Fruit fly (Drosophila melanogaster) whole organism, embryonic: ENCODE results near the gene sing.
A peak's percentile ranks its signal among the peaks of the same experiment; 100 is the strongest.

Source experiments
- CG10209 ChIP-seq: fragments of 200-800 bp; sonication (Bioruptor generic); optimal IDR thresholded peaks from 3 replicates; lab custom pipeline; 2017; ENCODE audit warnings: missing biosample characterization, mild to moderate bottlenecking, missing genetic modification characterization, missing genetic modification reagents
- CG10274 ChIP-seq: fragments of 200-800 bp; sonication (Bioruptor generic); optimal IDR thresholded peaks from 3 replicates; lab custom pipeline; 2017; ENCODE audit warnings: missing biosample characterization, mild to moderate bottlenecking, missing genetic modification characterization
- CG11398 ChIP-seq: fragments of 200-800 bp; sonication (Bioruptor generic); optimal IDR thresholded peaks from 2 replicates; lab custom pipeline; 2016; ENCODE audit warnings: missing biosample characterization, missing genetic modification characterization
- CG11695 ChIP-seq: fragments of 200-800 bp; sonication (Bioruptor generic); IDR thresholded peaks from 3 replicates; pipeline ENCODE4 v1.3.6; 2022; ENCODE audit warnings: missing biosample characterization, missing genetic modification characterization
- CG12659 ChIP-seq: fragments of 200-800 bp; sonication (Bioruptor generic); optimal IDR thresholded peaks from 3 replicates; lab custom pipeline; 2017; ENCODE audit warnings: mild to moderate bottlenecking, missing biosample characterization, missing genetic modification reagents, missing genetic modification characterization
- CG12769 ChIP-seq: fragments of 200-800 bp; sonication (Bioruptor generic); optimal IDR thresholded peaks from 2 replicates; lab custom pipeline; 2019; ENCODE audit warnings: missing biosample characterization, mild to moderate bottlenecking, missing genetic modification characterization, moderate library complexity
- CG12942 ChIP-seq: fragments of 200-800 bp; sonication (Bioruptor generic); optimal IDR thresholded peaks from 3 replicates; lab custom pipeline; 2016; ENCODE audit warnings: missing biosample characterization, missing genetic modification characterization
- CG14710 ChIP-seq: fragments of 200-800 bp; sonication (Bioruptor generic); optimal IDR thresholded peaks from 3 replicates; lab custom pipeline; 2019; ENCODE audit warnings: missing biosample characterization, mild to moderate bottlenecking, missing genetic modification characterization, moderate library complexity
- CG1602 ChIP-seq: fragments of 200-800 bp; sonication (Bioruptor generic); optimal IDR thresholded peaks from 3 replicates; lab custom pipeline; 2016; ENCODE audit warnings: missing biosample characterization, missing genetic modification characterization
- CG17361 ChIP-seq: fragments of 200-800 bp; sonication (Bioruptor generic); IDR thresholded peaks from 3 replicates; pipeline ENCODE4 v1.3.6; 2022; ENCODE audit warnings: missing biosample characterization, missing genetic modification characterization
- CG17612 ChIP-seq: fragments of 200-800 bp; sonication (Bioruptor generic); IDR thresholded peaks from 2 replicates; pipeline ENCODE4 v1.3.6; 2022; ENCODE audit warnings: missing biosample characterization, missing genetic modification characterization
- CG17802 ChIP-seq: fragments of 200-800 bp; sonication (Bioruptor generic); optimal IDR thresholded peaks from 2 replicates; lab custom pipeline; 2018; ENCODE audit warnings: missing biosample characterization, mild to moderate bottlenecking, missing genetic modification characterization, moderate library complexity
- CG30431 ChIP-seq: fragments of 200-800 bp; sonication (Bioruptor generic); optimal IDR thresholded peaks from 2 replicates; lab custom pipeline; 2017; ENCODE audit warnings: missing biosample characterization, missing genetic modification characterization
- CG3281 ChIP-seq: fragments of 200-800 bp; sonication (Bioruptor generic); optimal IDR thresholded peaks from 3 replicates; lab custom pipeline; 2017; ENCODE audit warnings: missing biosample characterization, mild to moderate bottlenecking, missing genetic modification characterization
- CG34376 ChIP-seq: fragments of 200-800 bp; sonication (Bioruptor generic); optimal IDR thresholded peaks from 2 replicates; lab custom pipeline; 2018; ENCODE audit warnings: missing biosample characterization, mild to moderate bottlenecking, missing genetic modification characterization
- CG4328 ChIP-seq: fragments of 200-800 bp; sonication (Bioruptor generic); optimal IDR thresholded peaks from 3 replicates; lab custom pipeline; 2017; ENCODE audit warnings: missing biosample characterization, missing genetic modification reagents, missing genetic modification characterization
- CG4730 ChIP-seq: fragments of 200-800 bp; sonication (Bioruptor generic); IDR thresholded peaks from 2 replicates; pipeline ENCODE4 v1.3.6; 2022; ENCODE audit warnings: missing biosample characterization, missing genetic modification characterization
- CG4820 ChIP-seq: fragments of 200-800 bp; sonication (Bioruptor generic); optimal IDR thresholded peaks from 3 replicates; lab custom pipeline; 2016; ENCODE audit warnings: missing biosample characterization, missing genetic modification characterization
- CG8388 ChIP-seq: fragments of 200-800 bp; sonication (Bioruptor generic); optimal IDR thresholded peaks from 2 replicates; lab custom pipeline; 2019; ENCODE audit warnings: missing biosample characterization, mild to moderate bottlenecking, missing genetic modification characterization, moderate library complexity
- CG9609 ChIP-seq: fragments of 200-800 bp; sonication (Bioruptor generic); optimal IDR thresholded peaks from 3 replicates; lab custom pipeline; 2016; ENCODE audit warnings: missing biosample characterization, missing genetic modification characterization
- CG9817 ChIP-seq: fragments of 200-800 bp; sonication (Bioruptor generic); optimal IDR thresholded peaks from 2 replicates; lab custom pipeline; 2018; ENCODE audit warnings: missing biosample characterization, mild to moderate bottlenecking, missing genetic modification characterization, moderate library complexity
- E2f2 ChIP-seq: fragments of 200-800 bp; sonication (Bioruptor generic); IDR thresholded peaks from 2 replicates; pipeline ENCODE4 v1.3.6; 2022; ENCODE audit warnings: missing biosample characterization, missing genetic modification characterization
- HHEX ChIP-seq: fragments of 200-800 bp; sonication (Bioruptor generic); optimal IDR thresholded peaks from 3 replicates; lab custom pipeline; 2017; ENCODE audit warnings: missing biosample characterization, mild to moderate bottlenecking, missing genetic modification characterization, missing genetic modification reagents
- Hr51 ChIP-seq, 2 experiments: fragments of 200-800 bp; sonication (Bioruptor generic); optimal IDR thresholded peaks; 2 replicates in 1 of 2; 3 replicates in 1 of 2; lab custom pipeline; 2016 to 2018; ENCODE audit warnings: missing biosample characterization in 2 of 2, missing genetic modification characterization in 2 of 2, mild to moderate bottlenecking in 1 of 2, moderate library complexity in 1 of 2
- Lim3 ChIP-seq: fragments of 200-800 bp; sonication (Bioruptor generic); IDR thresholded peaks from 2 replicates; pipeline ENCODE4 v1.3.6; 2022; ENCODE audit warnings: missing biosample characterization, missing genetic modification characterization
- Nf-YB ChIP-seq: fragments of 200-800 bp; sonication (Bioruptor generic); optimal IDR thresholded peaks from 3 replicates; lab custom pipeline; 2019; ENCODE audit warnings: missing biosample characterization, mild to moderate bottlenecking, missing genetic modification characterization, moderate library complexity
- NfI ChIP-seq: fragments of 200-800 bp; sonication (Bioruptor generic); optimal IDR thresholded peaks from 3 replicates; lab custom pipeline; 2018; ENCODE audit warnings: missing biosample characterization, mild to moderate bottlenecking, missing genetic modification characterization, moderate library complexity
- Ptx1 ChIP-seq: fragments of 200-800 bp; sonication (Bioruptor generic); IDR thresholded peaks from 2 replicates; pipeline ENCODE4 v1.3.6; 2022; ENCODE audit warnings: missing biosample characterization, missing genetic modification characterization
- Rfx ChIP-seq: fragments of 200-800 bp; sonication (Bioruptor generic); IDR thresholded peaks from 2 replicates; pipeline ENCODE4 v1.3.6; 2022; ENCODE audit warnings: missing biosample characterization, missing genetic modification characterization
- YL-1 ChIP-seq: fragments of 200-800 bp; sonication (Bioruptor generic); optimal IDR thresholded peaks from 3 replicates; lab custom pipeline; 2017; ENCODE audit warnings: missing biosample characterization, mild to moderate bottlenecking, missing genetic modification characterization
- al ChIP-seq: fragments of 200-800 bp; sonication (Bioruptor generic); IDR thresholded peaks from 2 replicates; pipeline ENCODE4 v1.3.6; 2022; ENCODE audit warnings: missing biosample characterization, missing genetic modification characterization
- ap ChIP-seq: fragments of 200-800 bp; sonication (Bioruptor generic); IDR thresholded peaks from 2 replicates; pipeline ENCODE4 v1.3.6; 2022; ENCODE audit warnings: missing biosample characterization, missing genetic modification characterization
- bbx ChIP-seq: fragments of 200-800 bp; sonication (Bioruptor generic); IDR thresholded peaks from 2 replicates; pipeline ENCODE4 v1.3.6; 2022; ENCODE audit warnings: missing biosample characterization, missing genetic modification characterization; ENCODE audit not compliant: partially characterized antibody
- br ChIP-seq: fragments of >200 bp; optimal IDR thresholded peaks from 2 replicates; lab custom pipeline; 2017
- crc ChIP-seq: fragments of 200-800 bp; sonication (Bioruptor generic); optimal IDR thresholded peaks from 2 replicates; lab custom pipeline; 2016; ENCODE audit warnings: missing biosample characterization, missing genetic modification characterization
- en ChIP-seq: fragments of 200-800 bp; sonication (Bioruptor generic); optimal IDR thresholded peaks from 2 replicates; lab custom pipeline; 2016; ENCODE audit warnings: missing biosample characterization, missing genetic modification characterization
- fd102C ChIP-seq: fragments of 200-800 bp; sonication (Bioruptor generic); optimal IDR thresholded peaks from 2 replicates; lab custom pipeline; 2018; ENCODE audit warnings: missing biosample characterization, mild to moderate bottlenecking, missing genetic modification characterization, moderate library complexity
- insv ChIP-seq, 2 experiments: fragments of 200-800 bp; sonication (Bioruptor generic); optimal IDR thresholded peaks; 3 replicates each; lab custom pipeline; 2016 to 2018; ENCODE audit warnings: missing biosample characterization in 2 of 2, missing genetic modification characterization in 2 of 2
- lola ChIP-seq, 3 experiments: fragments of >200 bp in 2 of 3; fragments of 200-800 bp in 1 of 3; sonication (Bioruptor generic) in 1 of 3; optimal IDR thresholded peaks; 2 replicates each; lab custom pipeline; 2017 to 2019; ENCODE audit warnings: missing biosample characterization in 3 of 3, missing genetic modification characterization in 3 of 3, mild to moderate bottlenecking in 1 of 3, moderate library complexity in 1 of 3
- nmo ChIP-seq: fragments of 200-800 bp; sonication (Bioruptor generic); optimal IDR thresholded peaks from 2 replicates; lab custom pipeline; 2018; ENCODE audit warnings: missing biosample characterization, mild to moderate bottlenecking, missing genetic modification characterization, moderate library complexity
- prd ChIP-seq, 3 experiments: fragments of >200 bp in 2 of 3; fragments of 200-800 bp in 1 of 3; sonication (Bioruptor generic) in 1 of 3; optimal IDR thresholded peaks in 2 of 3; IDR thresholded peaks in 1 of 3; 2 replicates in 2 of 3; 3 replicates in 1 of 3; pipeline versions ENCODE4 v1.3.6 to Lab custom; 2017 to 2022; ENCODE audit warnings: missing biosample characterization in 1 of 3, missing genetic modification characterization in 1 of 3
- tna ChIP-seq: fragments of 200-800 bp; sonication (Bioruptor generic); IDR thresholded peaks from 2 replicates; pipeline ENCODE4 v1.3.6; 2022; ENCODE audit warnings: missing biosample characterization, missing genetic modification characterization; ENCODE audit not compliant: partially characterized antibody
- twi ChIP-seq: fragments of 200-800 bp; optimal IDR thresholded peaks from 2 replicates; lab custom pipeline; 2019; ENCODE audit warnings: missing biosample characterization, mild to moderate bottlenecking, missing genetic modification characterization, moderate library complexity
- unpg ChIP-seq: fragments of 200-800 bp; sonication (Bioruptor generic); optimal IDR thresholded peaks from 3 replicates; lab custom pipeline; 2018; ENCODE audit warnings: missing biosample characterization, mild to moderate bottlenecking, missing genetic modification characterization, moderate library complexity
- vnd ChIP-seq: fragments of 200-800 bp; sonication (Bioruptor generic); IDR thresholded peaks from 3 replicates; pipeline ENCODE4 v1.3.6; 2022; ENCODE audit warnings: missing biosample characterization, missing genetic modification characterization; ENCODE audit not compliant: partially characterized antibody
- zen ChIP-seq: fragments of 200-800 bp; sonication (Bioruptor generic); optimal IDR thresholded peaks from 3 replicates; lab custom pipeline; 2018; ENCODE audit warnings: missing biosample characterization, mild to moderate bottlenecking, missing genetic modification characterization, moderate library complexity

The sing gene

DNA sequence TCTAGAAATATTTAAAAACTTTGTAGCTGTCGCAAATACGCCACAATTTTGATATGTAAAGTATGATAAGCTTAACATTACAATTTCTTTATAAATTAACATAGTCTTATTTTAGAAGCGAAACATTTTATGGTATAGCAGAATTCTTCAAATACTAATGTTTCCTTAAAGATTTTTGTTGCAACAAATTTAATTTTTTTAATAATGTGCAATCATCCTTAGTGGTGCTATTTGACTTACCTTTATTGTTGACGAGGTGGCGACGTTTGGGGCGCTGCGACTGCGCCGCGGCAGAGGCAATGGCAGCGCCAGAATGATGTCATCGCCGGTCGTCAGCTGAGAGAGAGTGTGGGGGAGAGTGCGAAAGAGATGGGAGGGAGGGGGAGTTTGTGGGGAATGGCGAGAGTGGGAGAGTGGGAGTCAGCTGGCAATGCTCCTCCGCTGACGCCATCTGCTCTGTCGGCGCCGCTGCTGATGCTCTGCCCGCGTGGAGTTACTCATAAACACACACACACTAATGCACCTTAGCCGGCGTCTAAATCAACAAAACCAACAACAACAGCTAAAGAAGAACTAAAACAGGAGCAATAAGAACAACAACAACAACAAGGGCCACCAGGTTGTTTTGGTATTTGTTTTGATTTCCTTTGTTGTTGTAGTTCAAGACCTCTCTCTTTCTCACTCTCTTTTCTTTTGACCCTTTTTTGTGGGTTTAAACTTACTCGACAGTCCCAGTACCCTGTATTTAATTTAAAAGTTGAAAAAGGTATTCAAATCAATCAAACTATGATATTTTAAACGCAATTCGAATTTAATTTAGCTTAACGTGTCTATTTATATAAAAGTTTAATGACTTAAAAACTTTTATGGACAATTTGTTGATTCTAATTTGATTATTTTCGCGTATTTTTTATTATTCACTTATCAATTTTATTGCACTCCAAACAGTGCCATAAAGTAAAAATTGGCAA is 44.4 kb downstream of the sing start (continued):
- TF ChIP-seq CG11695 (GFP tag; lab: Robert Waterston, UW) (peak; percentile 81), CG17802 (tag; lab: Kevin White, UChicago) (no peak), CG9609 (GFP tag; lab: Kevin White, UChicago) (peak; percentile 18), al (GFP tag; lab: Robert Waterston, UW) (peak; percentile 57; the same call in 1 of the 2 replicates), HHEX (GFP tag; lab: Kevin White, UChicago) (peak; percentile 64), lola (GFP tag; optimal IDR thresholded peaks at IDR 0.05; lab: Kevin White, UChicago) (peak in 1 of 3 experiments; percentile 71), CG12769 (peak; percentile 38), en (GFP tag; lab: Kevin White, UChicago) (peak; percentile 33), zen (tag; lab: Kevin White, UChicago) (no peak), Hr51 (GFP tag; optimal IDR thresholded peaks at IDR 0.05; lab: Kevin White, UChicago) (peak in 1 of 2 experiments; percentile 89), CG3281 (GFP tag; lab: Kevin White, UChicago) (peak; percentile 52), Nf-YB (GFP tag; lab: Kevin White, UChicago) (peak; percentile 66), CG12942 (GFP tag; lab: Kevin White, UChicago) (peak; percentile 27), CG34376 (GFP tag; lab: Kevin White, UChicago) (no peak), bbx (no peak), vnd (GFP tag; lab: Robert Waterston, UW) (no peak), nmo (peak; percentile 91), CG17612 (GFP tag; lab: Robert Waterston, UW) (peak; percentile 9; the same call in 1 of the 2 replicates), CG4328 (GFP tag; lab: Kevin White, UChicago) (no peak), crc (peak; percentile 46), CG4820 (GFP tag; lab: Kevin White, UChicago) (peak; percentile 5), insv (GFP tag; optimal IDR thresholded peaks at IDR 0.05; lab: Kevin White, UChicago) (no peak), Rfx (GFP tag; lab: Robert Waterston, UW) (peak; percentile 75), NfI (GFP tag; lab: Kevin White, UChicago) (peak; percentile 83), CG10209 (peak; percentile 51), CG8388 (GFP tag; lab: Kevin White, UChicago) (peak; percentile 80), Ptx1 (peak; percentile 71), CG12659 (GFP tag; lab: Kevin White, UChicago) (peak; percentile 80), CG1602 (GFP tag; lab: Kevin White, UChicago) (peak; percentile 42), CG17361 (GFP tag; lab: Robert Waterston, UW) (peak; percentile 76; the same call in 2 of the 3 replicates), YL-1 (GFP tag; lab: Kevin White, UChicago) (no peak), CG14710 (tag; lab: Kevin White, UChicago) (peak; percentile 31), E2f2 (GFP tag; lab: Robert Waterston, UW) (peak; percentile 53; the same call in 1 of the 2 replicates), CG30431 (GFP tag; lab: Kevin White, UChicago) (peak; percentile 43), CG10274 (no peak), CG4730 (GFP tag; lab: Robert Waterston, UW) (peak; percentile 26; the same call in 1 of the 2 replicates), twi (tag; lab: Kevin White, UChicago) (peak; percentile 57), br (lab: Kevin White, UChicago) (no peak), unpg (GFP tag; lab: Kevin White, UChicago) (peak; percentile 88), Lim3 (GFP tag; lab: Robert Waterston, UW) (no peak), CG9817 (tag; lab: Kevin White, UChicago) (peak; percentile 69), fd102C (GFP tag; lab: Kevin White, UChicago) (no peak), tna (no peak), ap (GFP tag; lab: Robert Waterston, UW) (0 out of 2 replicates have a peak, but pooled peaks have one; percentile 10), CG11398 (GFP tag; lab: Kevin White, UChicago) (no peak), prd (optimal IDR thresholded peaks at IDR 0.05; lab: Kevin White, UChicago) (no peak), prd (GFP tag; IDR thresholded peaks at IDR 0.05; lab: Robert Waterston, UW) (no peak; the same call in none of the 3 replicates)
